Worm (Caenorhabditis elegans): Measurements from ENCODE around the gene haf-1.

- TF ChIP-seq nhr-43 (tag; optimal IDR thresholded peaks at IDR 0.05; ENCODE audit: poor library complexity, severe bottlenecking) (no peak), elt-3 (tag; optimal IDR thresholded peaks at IDR 0.05) (no peak), lin-15B (tag; optimal IDR thresholded peaks at IDR 0.05) (no peak), mdl-1 (tag; optimal IDR thresholded peaks at IDR 0.05) (no peak), nhr-12 (tag; optimal IDR thresholded peaks at IDR 0.05) (no peak)
Observed at ce11 chrIV:17407025-17407424, 30.8 kb downstream of the haf-1 start, which contains the start of gene T02D1.7.
